Worm (Caenorhabditis elegans) whole organism, L3 larva: ENCODE data around the gene ptr-18.
A peak's percentile ranks its signal among the peaks of the same experiment; 100 is the strongest.

Source experiments
- ama-1 ChIP-seq: fragments of 150-350 bp; optimal IDR thresholded peaks from 2 replicates; lab custom pipeline; 2018
- ceh-9 ChIP-seq: sonication (generic microtip); optimal IDR thresholded peaks from 2 replicates; lab custom pipeline; 2018; ENCODE audit warnings: missing biosample characterization, missing genetic modification characterization
- elt-2 ChIP-seq: sonication (generic microtip); optimal IDR thresholded peaks from 2 replicates; lab custom pipeline; 2016; ENCODE audit warnings: missing genetic modification reagents, mild to moderate bottlenecking, missing genetic modification characterization, missing compliant biosample characterization
- jun-1 ChIP-seq: fragments of 150-350 bp; optimal IDR thresholded peaks from 2 replicates; lab custom pipeline; 2014; ENCODE audit warnings: missing biosample characterization, missing genetic modification reagents, missing genetic modification characterization
- lin-15B ChIP-seq: fragments of 150-350 bp; optimal IDR thresholded peaks from 2 replicates; lab custom pipeline; 2014; ENCODE audit warnings: missing biosample characterization, missing genetic modification characterization
- nhr-12 ChIP-seq: fragments of 150-350 bp; optimal IDR thresholded peaks from 2 replicates; lab custom pipeline; 2014; ENCODE audit warnings: missing biosample characterization, missing genetic modification characterization
- nhr-23 ChIP-seq: fragments of 150-350 bp; optimal IDR thresholded peaks from 2 replicates; lab custom pipeline; 2014; ENCODE audit warnings: missing biosample characterization, missing genetic modification reagents, missing genetic modification characterization
- nhr-77 ChIP-seq: fragments of 150-350 bp; optimal IDR thresholded peaks from 2 replicates; lab custom pipeline; 2014; ENCODE audit warnings: missing biosample characterization, missing genetic modification characterization
- unc-62 ChIP-seq: fragments of 150-350 bp; sonication (generic microtip); optimal IDR thresholded peaks from 4 replicates; lab custom pipeline; 2014; ENCODE audit warnings: missing biosample characterization, missing genetic modification reagents, missing genetic modification characterization

- TF ChIP-seq ama-1 (lab: Kevin White, UChicago) = no peak
- no peak for TF ChIP-seq lin-15B (tag; lab: Kevin White, UChicago)
- no peak for TF ChIP-seq jun-1 (tag; lab: Kevin White, UChicago)
- TF ChIP-seq nhr-23 (tag; lab: Kevin White, UChicago) = peak; percentile 26
- TF ChIP-seq ceh-9 (tag; lab: Kevin White, UChicago) = no peak
- TF ChIP-seq elt-2 (tag; lab: Kevin White, UChicago) = peak; percentile 63
- no peak for TF ChIP-seq unc-62 (GFP tag; lab: Kevin White, UChicago)
- TF ChIP-seq nhr-12 (tag; lab: Kevin White, UChicago) = no peak
- TF ChIP-seq nhr-77 (tag; lab: Kevin White, UChicago) = no peak
These were observed 30.9 kb downstream of the ptr-18 start, which contains the start of gene hphd-1 for ce11 chrII:12996249-12996648.
